Fruit fly (Drosophila melanogaster) whole organism, embryonic: ENCODE data around the gene CG11596.

ENCODE experiments used
- Antp ChIP-seq: fragments of 200-800 bp; sonication (Bioruptor generic); optimal IDR thresholded peaks from 3 replicates; lab custom pipeline; 2016; ENCODE audit warnings: missing biosample characterization, missing genetic modification characterization
- CG11723 ChIP-seq: fragments of 200-800 bp; sonication (Bioruptor generic); optimal IDR thresholded peaks from 2 replicates; lab custom pipeline; 2017; ENCODE audit warnings: missing biosample characterization, mild to moderate bottlenecking, missing genetic modification characterization
- CG15269 ChIP-seq: fragments of 200-800 bp; sonication (Bioruptor generic); optimal IDR thresholded peaks from 2 replicates; lab custom pipeline; 2018; ENCODE audit warnings: missing biosample characterization, mild to moderate bottlenecking, missing genetic modification characterization, moderate library complexity
- CG15696 ChIP-seq: fragments of 200-800 bp; sonication (Bioruptor generic); optimal IDR thresholded peaks from 2 replicates; lab custom pipeline; 2019; ENCODE audit warnings: missing biosample characterization, mild to moderate bottlenecking, missing genetic modification characterization, moderate library complexity
- CG16815 ChIP-seq: fragments of 200-800 bp; sonication (Bioruptor generic); optimal IDR thresholded peaks from 3 replicates; lab custom pipeline; 2017; ENCODE audit warnings: missing biosample characterization, mild to moderate bottlenecking, missing genetic modification characterization
- CG17359 ChIP-seq: fragments of 200-800 bp; sonication (Bioruptor generic); optimal IDR thresholded peaks from 3 replicates; lab custom pipeline; 2018; ENCODE audit warnings: missing biosample characterization, mild to moderate bottlenecking, missing genetic modification characterization, moderate library complexity
- CG18262 ChIP-seq: fragments of 200-800 bp; optimal IDR thresholded peaks from 3 replicates; lab custom pipeline; 2019; ENCODE audit warnings: missing biosample characterization, mild to moderate bottlenecking, missing genetic modification characterization, moderate library complexity
- CG30403 ChIP-seq: fragments of 200-800 bp; sonication (Bioruptor generic); optimal IDR thresholded peaks from 3 replicates; lab custom pipeline; 2016; ENCODE audit warnings: missing biosample characterization, missing genetic modification characterization
- CG32772 ChIP-seq: fragments of 200-800 bp; sonication (Bioruptor generic); IDR thresholded peaks from 2 replicates; pipeline ENCODE4 v1.3.6; 2022; ENCODE audit warnings: missing biosample characterization, missing genetic modification characterization
- CG33557 ChIP-seq: fragments of 200-800 bp; sonication (Bioruptor generic); optimal IDR thresholded peaks from 2 replicates; lab custom pipeline; 2019; ENCODE audit warnings: missing biosample characterization, mild to moderate bottlenecking, missing genetic modification characterization, moderate library complexity
- CG34376 ChIP-seq: fragments of 200-800 bp; sonication (Bioruptor generic); optimal IDR thresholded peaks from 2 replicates; lab custom pipeline; 2018; ENCODE audit warnings: missing biosample characterization, mild to moderate bottlenecking, missing genetic modification characterization
- CG34422 ChIP-seq: fragments of 200-800 bp; sonication (Bioruptor generic); IDR thresholded peaks from 3 replicates; pipeline ENCODE4 v1.3.6; 2022; ENCODE audit warnings: missing biosample characterization, missing genetic modification characterization
- CG4707 ChIP-seq: fragments of 200-800 bp; sonication (Bioruptor generic); optimal IDR thresholded peaks from 2 replicates; lab custom pipeline; 2018; ENCODE audit warnings: missing biosample characterization, mild to moderate bottlenecking, missing genetic modification characterization, moderate library complexity
- CG6854 ChIP-seq: fragments of 200-800 bp; sonication (Bioruptor generic); optimal IDR thresholded peaks from 3 replicates; lab custom pipeline; 2017; ENCODE audit warnings: missing biosample characterization, mild to moderate bottlenecking, missing genetic modification characterization
- CG9437 ChIP-seq: fragments of 200-800 bp; sonication (Bioruptor generic); optimal IDR thresholded peaks from 2 replicates; lab custom pipeline; 2018; ENCODE audit warnings: missing biosample characterization, mild to moderate bottlenecking, missing genetic modification characterization
- Dll ChIP-seq: fragments of 200-800 bp; sonication (Bioruptor generic); IDR thresholded peaks from 4 replicates; pipeline ENCODE4 v1.3.6; 2022; ENCODE audit warnings: missing biosample characterization, missing genetic modification characterization; ENCODE audit not compliant: partially characterized antibody
- Gsc ChIP-seq: fragments of 200-800 bp; sonication (Bioruptor generic); IDR thresholded peaks from 2 replicates; pipeline ENCODE4 v1.3.6; 2022; ENCODE audit warnings: missing biosample characterization, missing genetic modification characterization
- HmgD ChIP-seq: fragments of 200-800 bp; sonication (Bioruptor generic); optimal IDR thresholded peaks from 3 replicates; lab custom pipeline; 2016; ENCODE audit warnings: missing biosample characterization, missing genetic modification characterization
- Hmx ChIP-seq: fragments of 200-800 bp; sonication (Bioruptor generic); optimal IDR thresholded peaks from 2 replicates; lab custom pipeline; 2016; ENCODE audit warnings: missing biosample characterization, missing genetic modification characterization
- Hr51 ChIP-seq, 2 experiments: fragments of 200-800 bp; sonication (Bioruptor generic); optimal IDR thresholded peaks; 2 replicates in 1 of 2; 3 replicates in 1 of 2; lab custom pipeline; 2016 to 2018; ENCODE audit warnings: missing biosample characterization in 2 of 2, missing genetic modification characterization in 2 of 2, mild to moderate bottlenecking in 1 of 2, moderate library complexity in 1 of 2
- Lim3 ChIP-seq: fragments of 200-800 bp; sonication (Bioruptor generic); IDR thresholded peaks from 2 replicates; pipeline ENCODE4 v1.3.6; 2022; ENCODE audit warnings: missing biosample characterization, missing genetic modification characterization
- Mrtf ChIP-seq: fragments of 200-800 bp; sonication (Bioruptor generic); IDR thresholded peaks from 3 replicates; pipeline ENCODE4 v1.3.6; 2022; ENCODE audit warnings: missing biosample characterization, missing genetic modification characterization
- Oaz ChIP-seq: fragments of 200-800 bp; sonication (Bioruptor generic); IDR thresholded peaks from 2 replicates; pipeline ENCODE4 v1.3.6; 2022; ENCODE audit warnings: missing biosample characterization, missing genetic modification characterization
- Ptx1 ChIP-seq: fragments of 200-800 bp; sonication (Bioruptor generic); IDR thresholded peaks from 2 replicates; pipeline ENCODE4 v1.3.6; 2022; ENCODE audit warnings: missing biosample characterization, missing genetic modification characterization
- Rfx ChIP-seq: fragments of 200-800 bp; sonication (Bioruptor generic); IDR thresholded peaks from 2 replicates; pipeline ENCODE4 v1.3.6; 2022; ENCODE audit warnings: missing biosample characterization, missing genetic modification characterization
- Sin3A ChIP-seq: fragments of >200 bp; optimal IDR thresholded peaks from 2 replicates; lab custom pipeline; 2018
- Taf1 ChIP-seq: fragments of 200-800 bp; sonication (Bioruptor generic); IDR thresholded peaks from 2 replicates; pipeline ENCODE4 v1.3.6; 2022; ENCODE audit warnings: missing biosample characterization, missing genetic modification characterization
- ab ChIP-seq: fragments of 200-800 bp; sonication (Bioruptor generic); optimal IDR thresholded peaks from 2 replicates; lab custom pipeline; 2016; ENCODE audit warnings: missing biosample characterization, missing genetic modification characterization
- ap ChIP-seq: fragments of 200-800 bp; sonication (Bioruptor generic); IDR thresholded peaks from 2 replicates; pipeline ENCODE4 v1.3.6; 2022; ENCODE audit warnings: missing biosample characterization, missing genetic modification characterization
- ato ChIP-seq: fragments of 200-800 bp; sonication (Bioruptor generic); IDR thresholded peaks from 2 replicates; pipeline ENCODE4 v1.3.6; 2022; ENCODE audit warnings: missing biosample characterization, missing genetic modification characterization; ENCODE audit not compliant: partially characterized antibody
- chm ChIP-seq: fragments of 200-800 bp; sonication (Bioruptor generic); IDR thresholded peaks from 2 replicates; pipeline ENCODE4 v1.3.6; 2022; ENCODE audit warnings: missing biosample characterization, missing genetic modification characterization
- crol ChIP-seq: fragments of 200-800 bp; sonication (Bioruptor generic); IDR thresholded peaks from 2 replicates; pipeline ENCODE4 v1.3.6; 2022; ENCODE audit warnings: missing biosample characterization, missing genetic modification characterization
- disco-r ChIP-seq: fragments of 200-800 bp; sonication (Bioruptor generic); optimal IDR thresholded peaks from 2 replicates; lab custom pipeline; 2016; ENCODE audit warnings: missing biosample characterization, missing genetic modification characterization
- ftz-f1 ChIP-seq: fragments of 200-800 bp; sonication (Bioruptor generic); optimal IDR thresholded peaks from 2 replicates; lab custom pipeline; 2016; ENCODE audit warnings: missing biosample characterization, missing genetic modification characterization
- fu2 ChIP-seq: fragments of 200-800 bp; sonication (Bioruptor generic); optimal IDR thresholded peaks from 2 replicates; lab custom pipeline; 2016; ENCODE audit warnings: missing biosample characterization, missing genetic modification characterization
- gce ChIP-seq: fragments of 200-800 bp; sonication (Bioruptor generic); IDR thresholded peaks from 3 replicates; pipeline ENCODE4 v1.3.6; 2022; ENCODE audit warnings: missing biosample characterization, missing genetic modification characterization
- lab ChIP-seq: fragments of 200-800 bp; sonication (Bioruptor generic); optimal IDR thresholded peaks from 3 replicates; lab custom pipeline; 2017; ENCODE audit warnings: missing biosample characterization, missing genetic modification characterization, mild to moderate bottlenecking, moderate library complexity, missing genetic modification reagents
- nerfin-2 ChIP-seq: fragments of 200-800 bp; sonication (Bioruptor generic); IDR thresholded peaks from 2 replicates; pipeline ENCODE4 v1.3.6; 2022; ENCODE audit warnings: missing biosample characterization, missing genetic modification characterization; ENCODE audit not compliant: partially characterized antibody
- onecut ChIP-seq: fragments of 200-800 bp; sonication (Bioruptor generic); IDR thresholded peaks from 2 replicates; pipeline ENCODE4 v1.3.6; 2022; ENCODE audit warnings: missing biosample characterization, missing genetic modification characterization
- pan ChIP-seq, 4 experiments: fragments of >200 bp in 3 of 4; fragments of 200-800 bp in 1 of 4; sonication (Bioruptor generic) in 1 of 4; optimal IDR thresholded peaks in 3 of 4; IDR thresholded peaks in 1 of 4; 2 replicates each; pipeline versions ENCODE4 v1.3.6 to Lab custom; 2017 to 2022; ENCODE audit warnings: missing biosample characterization in 2 of 4, missing genetic modification characterization in 2 of 4, mixed read lengths in 1 of 4
- pb ChIP-seq: fragments of 200-800 bp; sonication (Bioruptor generic); optimal IDR thresholded peaks from 3 replicates; lab custom pipeline; 2016; ENCODE audit warnings: missing biosample characterization, missing genetic modification characterization
- peb ChIP-seq: fragments of 200-800 bp; sonication (Bioruptor generic); IDR thresholded peaks from 2 replicates; pipeline ENCODE4 v1.3.6; 2022; ENCODE audit warnings: missing biosample characterization, missing genetic modification characterization
- ranshi ChIP-seq: fragments of 200-800 bp; sonication (Bioruptor generic); IDR thresholded peaks from 2 replicates; pipeline ENCODE4 v1.3.6; 2022; ENCODE audit warnings: missing biosample characterization, missing genetic modification characterization
- schlank ChIP-seq: fragments of 200-800 bp; sonication (Bioruptor generic); optimal IDR thresholded peaks from 2 replicates; lab custom pipeline; 2018; ENCODE audit warnings: missing biosample characterization, mild to moderate bottlenecking, missing genetic modification characterization
- scrt ChIP-seq: fragments of 200-800 bp; sonication (Bioruptor generic); optimal IDR thresholded peaks from 2 replicates; lab custom pipeline; 2018; ENCODE audit warnings: missing biosample characterization, mild to moderate bottlenecking, missing genetic modification characterization, moderate library complexity
- slp2 ChIP-seq: fragments of 200-800 bp; sonication (Bioruptor generic); optimal IDR thresholded peaks from 2 replicates; lab custom pipeline; 2016; ENCODE audit warnings: missing biosample characterization, missing genetic modification characterization
- sna ChIP-seq: fragments of 200-800 bp; sonication (Bioruptor generic); IDR thresholded peaks from 2 replicates; pipeline ENCODE4 v1.3.6; 2022; ENCODE audit warnings: missing biosample characterization, missing genetic modification characterization; ENCODE audit not compliant: partially characterized antibody
- stc ChIP-seq: fragments of 200-800 bp; sonication (Bioruptor generic); IDR thresholded peaks from 2 replicates; pipeline ENCODE4 v1.3.6; 2022; ENCODE audit warnings: missing biosample characterization, missing genetic modification characterization
- twi ChIP-seq: fragments of 200-800 bp; optimal IDR thresholded peaks from 2 replicates; lab custom pipeline; 2019; ENCODE audit warnings: missing biosample characterization, mild to moderate bottlenecking, missing genetic modification characterization, moderate library complexity
- vnd ChIP-seq: fragments of 200-800 bp; sonication (Bioruptor generic); IDR thresholded peaks from 3 replicates; pipeline ENCODE4 v1.3.6; 2022; ENCODE audit warnings: missing biosample characterization, missing genetic modification characterization; ENCODE audit not compliant: partially characterized antibody
- zfh2 ChIP-seq: fragments of 200-800 bp; sonication (Bioruptor generic); optimal IDR thresholded peaks from 2 replicates; lab custom pipeline; 2016; ENCODE audit warnings: missing biosample characterization, missing genetic modification characterization

CG11596 gene

DNA sequence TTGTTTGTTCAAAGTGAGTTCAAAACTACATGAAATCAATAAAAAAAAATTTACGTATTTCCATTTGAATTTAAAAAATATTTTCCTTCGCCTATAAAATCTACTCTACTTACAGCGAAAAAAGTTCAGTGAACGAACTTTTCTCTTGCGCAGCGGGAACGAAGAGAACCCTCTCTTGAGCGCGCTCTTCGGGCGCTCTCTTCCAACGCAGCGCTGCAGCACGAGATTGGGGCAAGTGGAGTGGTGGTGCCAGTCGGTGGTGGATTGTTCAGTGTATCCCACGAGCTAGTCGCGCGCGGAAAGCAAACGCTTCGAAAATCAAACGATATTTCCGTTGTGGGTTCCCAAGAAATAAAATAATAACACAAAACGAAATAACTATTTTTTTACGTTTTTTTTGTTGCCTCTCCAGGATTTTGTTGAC lies 14.2 kb downstream of the CG11596 start, which contains the start of gene Hr4 (continued):
- TF ChIP-seq Lim3 (GFP tag; lab: Robert Waterston, UW) (no peak), lab (GFP tag; lab: Kevin White, UChicago) (no peak), crol (peak; percentile 33; the same call in 1 of the 2 replicates), schlank (tag; lab: Kevin White, UChicago) (no peak), nerfin-2 (GFP tag; lab: Robert Waterston, UW) (no peak), Ptx1 (no peak), sna (GFP tag; lab: Robert Waterston, UW) (peak; percentile 27; the same call in 1 of the 2 replicates), CG34376 (GFP tag; lab: Kevin White, UChicago) (no peak), disco-r (GFP tag; lab: Kevin White, UChicago) (no peak), ranshi (GFP tag; lab: Robert Waterston, UW) (no peak), CG15696 (no peak), fu2 (GFP tag; lab: Kevin White, UChicago) (no peak), Hr51 (GFP tag; optimal IDR thresholded peaks at IDR 0.05; lab: Kevin White, UChicago) (no peak), slp2 (GFP tag; lab: Kevin White, UChicago) (no peak), CG15269 (tag; lab: Kevin White, UChicago) (no peak), ap (GFP tag; lab: Robert Waterston, UW) (no peak), CG11723 (no peak), vnd (no peak), CG33557 (GFP tag; lab: Kevin White, UChicago) (no peak), Taf1 (no peak), pan (optimal IDR thresholded peaks at IDR 0.05; lab: Kevin White, UChicago) (no peak), pan (GFP tag; optimal IDR thresholded peaks at IDR 0.05 in 1 of 2, IDR thresholded peaks at IDR 0.05 in 1 of 2) (no peak), scrt (GFP tag; lab: Kevin White, UChicago) (no peak), Rfx (GFP tag; lab: Robert Waterston, UW) (no peak), ftz-f1 (no peak), ab (GFP tag; lab: Kevin White, UChicago) (no peak), gce (no peak), CG30403 (GFP tag; lab: Kevin White, UChicago) (no peak), CG9437 (GFP tag; lab: Kevin White, UChicago) (no peak), peb (GFP tag; lab: Robert Waterston, UW) (no peak), CG18262 (no peak), Dll (GFP tag; lab: Robert Waterston, UW) (peak; percentile 33; the same call in 1 of the 4 replicates), Sin3A (lab: Kevin White, UChicago) (no peak), CG32772 (GFP tag; lab: Robert Waterston, UW) (no peak), Oaz (GFP tag; lab: Robert Waterston, UW) (no peak), Mrtf (GFP tag; lab: Robert Waterston, UW) (no peak), CG34422 (no peak), CG16815 (GFP tag; lab: Kevin White, UChicago) (no peak), twi (tag; lab: Kevin White, UChicago) (no peak), stc (GFP tag; lab: Robert Waterston, UW) (no peak), Hmx (GFP tag; lab: Kevin White, UChicago) (no peak), CG17359 (no peak), CG4707 (no peak), onecut (GFP tag; lab: Robert Waterston, UW) (0 out of 2 replicates have a peak, but pooled peaks have one; percentile 5), zfh2 (no peak), CG6854 (GFP tag; lab: Kevin White, UChicago) (no peak), ato (GFP tag; lab: Robert Waterston, UW) (no peak), HmgD (GFP tag; lab: Kevin White, UChicago) (no peak), Gsc (GFP tag; lab: Robert Waterston, UW) (no peak), Antp (GFP tag; lab: Kevin White, UChicago) (no peak), pb (no peak), chm (GFP tag; lab: Robert Waterston, UW) (peak; percentile 56; the same call in 1 of the 2 replicates)
